Worm (Caenorhabditis elegans): Measurements from ENCODE around the gene cisd-3.1.

DNA sequence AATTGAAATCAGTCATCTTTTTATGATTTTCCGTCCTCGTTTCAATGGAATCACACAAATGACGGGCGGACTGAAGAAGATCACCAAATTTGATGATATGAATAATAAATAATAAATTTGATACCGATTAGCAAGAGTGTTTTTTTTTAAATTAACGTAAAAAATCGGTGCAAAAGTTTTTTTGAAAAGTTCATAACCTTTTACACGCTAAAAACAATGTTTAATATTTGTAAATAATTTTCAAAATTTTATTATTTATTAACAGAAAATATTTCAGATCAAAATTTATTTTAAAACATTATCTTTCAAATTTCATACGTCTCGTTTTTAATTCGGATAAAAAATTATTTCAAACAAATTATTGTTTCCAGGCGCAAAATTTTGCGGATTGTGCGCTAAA, 2.3 kb downstream of the cisd-3.1 start, which contains the start of gene M88.3:
- TF ChIP-seq Y56A3A.18 (GFP tag; IDR thresholded peaks at IDR 0.05) (no peak), him-1 (tag; optimal IDR thresholded peaks at IDR 0.05) (no peak), lir-1 (GFP tag; conservative IDR thresholded peaks at IDR 0.05) (no peak), nfya-1 (tag; optimal IDR thresholded peaks at IDR 0.05; ENCODE audit: borderline replicate concordance, insufficient read depth) (no peak), lag-1 (GFP tag; IDR thresholded peaks at IDR 0.05) (no peak), ets-4 (GFP tag; optimal IDR thresholded peaks at IDR 0.05) (no peak), dpl-1 (GFP tag; optimal IDR thresholded peaks at IDR 0.05) (no peak), ceh-79 (tag; optimal IDR thresholded peaks at IDR 0.05) (no peak), atf-7 (tag; optimal IDR thresholded peaks at IDR 0.05) (no peak), T26A5.8 (tag; optimal IDR thresholded peaks at IDR 0.05) (no peak), nhr-90 (tag; optimal IDR thresholded peaks at IDR 0.05) (no peak), attf-3 (GFP tag; conservative IDR thresholded peaks at IDR 0.05) (no peak), bed-1 (GFP tag; IDR thresholded peaks at IDR 0.05) (no peak)
